Worm (Caenorhabditis elegans): ENCODE data around the gene C05C10.2.

Gene C05C10.2

DNA sequence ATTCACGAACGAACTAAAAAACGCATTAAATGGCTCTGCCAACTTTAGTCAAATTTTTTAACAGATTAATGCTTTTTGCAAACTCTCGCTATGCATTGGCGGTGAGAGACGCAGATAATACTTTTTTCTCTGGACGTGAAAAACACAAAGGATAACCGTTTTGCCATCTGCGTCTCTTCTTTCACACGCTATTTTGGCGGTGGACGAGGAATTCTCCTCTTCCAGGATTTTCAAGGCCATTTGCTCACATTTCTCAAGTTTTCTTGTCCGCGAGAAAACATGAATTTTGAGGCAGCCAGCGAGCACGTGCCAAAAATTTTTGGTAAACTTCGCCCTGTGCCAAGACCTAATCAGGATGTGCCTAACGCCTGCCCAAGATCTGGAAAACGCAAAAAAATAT lies 9.0 kb downstream of the C05C10.2 start (continued):
- no peak for TF ChIP-seq mel-28 (tag; optimal IDR thresholded peaks at IDR 0.05; ENCODE audit: borderline replicate concordance)
- TF ChIP-seq ets-4 (GFP tag; optimal IDR thresholded peaks at IDR 0.05) = no peak
- no peak for TF ChIP-seq lsy-27 (tag; optimal IDR thresholded peaks at IDR 0.05; ENCODE audit: borderline replicate concordance, insufficient read depth)
- no peak for TF ChIP-seq hsf-1 (GFP tag; IDR thresholded peaks at IDR 0.05)
- TF ChIP-seq zim-3 (tag; optimal IDR thresholded peaks at IDR 0.05) = no peak
- TF ChIP-seq lsl-1 (GFP tag; optimal IDR thresholded peaks at IDR 0.05) = no peak
- TF ChIP-seq nfya-2 (GFP tag; IDR thresholded peaks at IDR 0.05) = no peak
- no peak for TF ChIP-seq sea-2 (GFP tag; IDR thresholded peaks at IDR 0.05)
- no peak for TF ChIP-seq lin-26 (GFP tag; IDR thresholded peaks at IDR 0.05)
- TF ChIP-seq aptf-3 (GFP tag; IDR thresholded peaks at IDR 0.05) = no peak
- TF ChIP-seq Y56A3A.18 (GFP tag; IDR thresholded peaks at IDR 0.05) = no peak
- TF ChIP-seq F22D6.2 (tag; optimal IDR thresholded peaks at IDR 0.05) = no peak
- TF ChIP-seq nhr-27 (tag; optimal IDR thresholded peaks at IDR 0.05) = no peak
- no peak for TF ChIP-seq F39B2.1 (GFP tag; IDR thresholded peaks at IDR 0.05)
- no peak for TF ChIP-seq Y95B8A.8 (GFP tag; IDR thresholded peaks at IDR 0.05)
- no peak for TF ChIP-seq B0035.1 (tag; optimal IDR thresholded peaks at IDR 0.05)
- TF ChIP-seq hmg-20 (GFP tag; IDR thresholded peaks at IDR 0.05) = no peak
- TF ChIP-seq C17E4.6 (GFP tag; IDR thresholded peaks at IDR 0.05) = no peak
- peak; percentile 58 for TF ChIP-seq mcd-1 (GFP tag; IDR thresholded peaks at IDR 0.05)
- TF ChIP-seq madf-10 (tag; optimal IDR thresholded peaks at IDR 0.05) = no peak
- TF ChIP-seq lin-54 (GFP tag; optimal IDR thresholded peaks at IDR 0.05) = peak; percentile 39
- TF ChIP-seq xnd-1 (tag; optimal IDR thresholded peaks at IDR 0.05) = no peak
- no peak for TF ChIP-seq mes-4 (tag; optimal IDR thresholded peaks at IDR 0.05)
- no peak for TF ChIP-seq unc-130 (GFP tag; optimal IDR thresholded peaks at IDR 0.05)
- TF ChIP-seq ceh-91 (GFP tag; IDR thresholded peaks at IDR 0.05) = no peak
- no peak for TF ChIP-seq T07F8.4 (tag; optimal IDR thresholded peaks at IDR 0.05)
- no peak for TF ChIP-seq nfya-1 (tag; optimal IDR thresholded peaks at IDR 0.05; ENCODE audit: borderline replicate concordance, insufficient read depth)
- TF ChIP-seq dox-1 (GFP tag; IDR thresholded peaks at IDR 0.05) = peak; percentile 42; the same call in 1 of the 2 replicates
- peak; percentile 7 for TF ChIP-seq hrde-1 (tag; optimal IDR thresholded peaks at IDR 0.05; ENCODE audit: borderline replicate concordance)
- TF ChIP-seq attf-3 (GFP tag; conservative IDR thresholded peaks at IDR 0.05) = no peak
- no peak for TF ChIP-seq nhr-179 (tag; optimal IDR thresholded peaks at IDR 0.05)
- no peak for TF ChIP-seq B0019.2 (GFP tag; conservative IDR thresholded peaks at IDR 0.05)
- TF ChIP-seq egrh-3 (GFP tag; IDR thresholded peaks at IDR 0.05) = no peak
- peak; percentile 45 for TF ChIP-seq him-1 (tag; optimal IDR thresholded peaks at IDR 0.05)
- no peak for TF ChIP-seq cebp-1 (GFP tag; IDR thresholded peaks at IDR 0.05)
- TF ChIP-seq cebp-1 (tag; optimal IDR thresholded peaks at IDR 0.05) = peak; percentile 43
- TF ChIP-seq nfyb-1 (GFP tag; IDR thresholded peaks at IDR 0.05) = no peak
- TF ChIP-seq ztf-18 (tag; optimal IDR thresholded peaks at IDR 0.05) = no peak
- TF ChIP-seq F49E8.2 (tag; optimal IDR thresholded peaks at IDR 0.05; ENCODE audit: insufficient read depth) = no peak
- no peak for TF ChIP-seq pha-4 (tag; optimal IDR thresholded peaks at IDR 0.05)
- no peak for TF ChIP-seq snpc-3.4 (tag; optimal IDR thresholded peaks at IDR 0.05)
- TF ChIP-seq gei-17 (GFP tag; optimal IDR thresholded peaks at IDR 0.05) = no peak
- no peak for TF ChIP-seq die-1 (tag; optimal IDR thresholded peaks at IDR 0.05)
- no peak for TF ChIP-seq akir-1 (GFP tag; optimal IDR thresholded peaks at IDR 0.05)
- peak; percentile 60 for TF ChIP-seq ceh-27 (GFP tag; optimal IDR thresholded peaks at IDR 0.05)
- TF ChIP-seq fkh-3 (tag; optimal IDR thresholded peaks at IDR 0.05) = no peak
- TF ChIP-seq T26A5.8 (tag; optimal IDR thresholded peaks at IDR 0.05) = no peak
- TF ChIP-seq C06A6.2 (GFP tag; conservative IDR thresholded peaks at IDR 0.05) = no peak
- TF ChIP-seq egl-18 (GFP tag; IDR thresholded peaks at IDR 0.05) = no peak
